Fruit fly (Drosophila melanogaster) S2 (cell line): Measurements from ENCODE around the gene CG6296.

Experiments
- CG8478 ChIP-seq: fragments of >200 bp; optimal IDR thresholded peaks from 2 replicates; lab custom pipeline; 2018
- CTCF ChIP-seq, 2 experiments: fragments of >200 bp; optimal IDR thresholded peaks; 2 replicates each; lab custom pipeline; 2018

- TF ChIP-seq CG8478 (lab: Kevin White, UChicago) = no peak
- TF ChIP-seq CTCF (optimal IDR thresholded peaks at IDR 0.05; lab: Kevin White, UChicago) = no peak
Measured at dm6 chr3R:26978241-26978640, 27.0 kb downstream of the CG6296 start, which contains the start of the genes CG14253 and CG46313.
